Fruit fly (Drosophila melanogaster) whole organism, embryonic: Measurements from ENCODE around the gene wcy.

Experiments
- Aef1 ChIP-seq: fragments of 200-800 bp; sonication (Bioruptor generic); IDR thresholded peaks from 3 replicates; pipeline ENCODE4 v1.3.6; 2022; ENCODE audit warnings: missing biosample characterization, missing genetic modification characterization
- Atf-2 ChIP-seq: fragments of 200-800 bp; sonication (Bioruptor generic); optimal IDR thresholded peaks from 2 replicates; lab custom pipeline; 2016; ENCODE audit warnings: missing biosample characterization, missing genetic modification characterization
- BEAF-32 ChIP-seq: fragments of 200-800 bp; sonication (Bioruptor generic); optimal IDR thresholded peaks from 3 replicates; lab custom pipeline; 2017; ENCODE audit warnings: missing biosample characterization, missing genetic modification characterization, mild to moderate bottlenecking, moderate library complexity, missing genetic modification reagents
- CG10462 ChIP-seq: fragments of 200-800 bp; sonication (Bioruptor generic); optimal IDR thresholded peaks from 2 replicates; lab custom pipeline; 2016; ENCODE audit warnings: missing biosample characterization, missing genetic modification characterization
- CG10543 ChIP-seq: fragments of 200-800 bp; sonication (Bioruptor generic); optimal IDR thresholded peaks from 3 replicates; lab custom pipeline; 2017; ENCODE audit warnings: missing biosample characterization, mild to moderate bottlenecking, missing genetic modification characterization, moderate library complexity
- CG11456 ChIP-seq: fragments of 200-800 bp; sonication (Bioruptor generic); IDR thresholded peaks from 3 replicates; pipeline ENCODE4 v1.3.6; 2022; ENCODE audit warnings: missing biosample characterization, missing genetic modification characterization
- CG12155 ChIP-seq: fragments of 200-800 bp; sonication (Bioruptor generic); optimal IDR thresholded peaks from 3 replicates; lab custom pipeline; 2016; ENCODE audit warnings: missing biosample characterization, missing genetic modification characterization
- CG13123 ChIP-seq: fragments of 200-800 bp; sonication (Bioruptor generic); optimal IDR thresholded peaks from 2 replicates; lab custom pipeline; 2016; ENCODE audit warnings: missing biosample characterization, missing genetic modification characterization
- CG1529 ChIP-seq: fragments of 200-800 bp; sonication (Bioruptor generic); optimal IDR thresholded peaks from 3 replicates; lab custom pipeline; 2018; ENCODE audit warnings: missing biosample characterization, missing genetic modification characterization
- CG1647 ChIP-seq: fragments of 200-800 bp; sonication (Bioruptor generic); optimal IDR thresholded peaks from 3 replicates; lab custom pipeline; 2016; ENCODE audit warnings: missing biosample characterization, missing genetic modification characterization
- CG17359 ChIP-seq: fragments of 200-800 bp; sonication (Bioruptor generic); optimal IDR thresholded peaks from 3 replicates; lab custom pipeline; 2018; ENCODE audit warnings: missing biosample characterization, mild to moderate bottlenecking, missing genetic modification characterization, moderate library complexity
- CG17361 ChIP-seq: fragments of 200-800 bp; sonication (Bioruptor generic); IDR thresholded peaks from 3 replicates; pipeline ENCODE4 v1.3.6; 2022; ENCODE audit warnings: missing biosample characterization, missing genetic modification characterization
- CG17568 ChIP-seq: fragments of 200-800 bp; sonication (Bioruptor generic); optimal IDR thresholded peaks from 2 replicates; lab custom pipeline; 2018; ENCODE audit warnings: missing biosample characterization, mild to moderate bottlenecking, missing genetic modification characterization, moderate library complexity
- CG30020 ChIP-seq: fragments of 200-800 bp; optimal IDR thresholded peaks from 2 replicates; lab custom pipeline; 2019; ENCODE audit warnings: missing biosample characterization, mild to moderate bottlenecking, missing genetic modification characterization, moderate library complexity
- CG3163 ChIP-seq: fragments of 200-800 bp; sonication (Bioruptor generic); optimal IDR thresholded peaks from 3 replicates; lab custom pipeline; 2016; ENCODE audit warnings: missing biosample characterization, missing genetic modification characterization
- CG32532 ChIP-seq: fragments of 200-800 bp; sonication (Bioruptor generic); IDR thresholded peaks from 2 replicates; pipeline ENCODE4 v1.3.6; 2022; ENCODE audit warnings: missing biosample characterization, missing genetic modification characterization
- CG4404 ChIP-seq: fragments of 200-800 bp; sonication (Bioruptor generic); IDR thresholded peaks from 2 replicates; pipeline ENCODE4 v1.3.6; 2022; ENCODE audit warnings: missing biosample characterization, missing genetic modification characterization
- CG6175 ChIP-seq: fragments of 200-800 bp; sonication (Bioruptor generic); IDR thresholded peaks from 3 replicates; pipeline ENCODE4 v1.3.6; 2022; ENCODE audit warnings: missing biosample characterization, missing genetic modification characterization
- CG6689 ChIP-seq: fragments of 200-800 bp; sonication (Bioruptor generic); IDR thresholded peaks from 2 replicates; pipeline ENCODE4 v1.3.6; 2022; ENCODE audit warnings: missing biosample characterization, missing genetic modification characterization
- CG7839 ChIP-seq: fragments of 200-800 bp; sonication (Bioruptor generic); optimal IDR thresholded peaks from 3 replicates; lab custom pipeline; 2018; ENCODE audit warnings: missing biosample characterization, mild to moderate bottlenecking, missing genetic modification characterization, moderate library complexity
- CG8388 ChIP-seq: fragments of 200-800 bp; sonication (Bioruptor generic); optimal IDR thresholded peaks from 2 replicates; lab custom pipeline; 2019; ENCODE audit warnings: missing biosample characterization, mild to moderate bottlenecking, missing genetic modification characterization, moderate library complexity
- CG8765 ChIP-seq: fragments of 200-800 bp; sonication (Bioruptor generic); IDR thresholded peaks from 2 replicates; pipeline ENCODE4 v1.3.6; 2022; ENCODE audit warnings: missing biosample characterization, missing genetic modification characterization
- CG9797 ChIP-seq: fragments of 200-800 bp; sonication (Bioruptor generic); optimal IDR thresholded peaks from 3 replicates; lab custom pipeline; 2018; ENCODE audit warnings: missing biosample characterization, mild to moderate bottlenecking, missing genetic modification characterization
- CHES-1-like ChIP-seq: fragments of 200-800 bp; sonication (Bioruptor generic); optimal IDR thresholded peaks from 2 replicates; lab custom pipeline; 2016; ENCODE audit warnings: missing biosample characterization, missing genetic modification characterization
- Dad ChIP-seq: fragments of 200-800 bp; sonication (Bioruptor generic); optimal IDR thresholded peaks from 3 replicates; lab custom pipeline; 2016; ENCODE audit warnings: missing biosample characterization, missing genetic modification characterization
- E2f1 ChIP-seq: fragments of 200-800 bp; sonication (Bioruptor generic); IDR thresholded peaks from 2 replicates; pipeline ENCODE4 v1.3.6; 2022; ENCODE audit warnings: missing biosample characterization, missing genetic modification characterization
- Ets97D ChIP-seq: fragments of 200-800 bp; sonication (Bioruptor generic); optimal IDR thresholded peaks from 3 replicates; lab custom pipeline; 2016; ENCODE audit warnings: missing biosample characterization, missing genetic modification characterization
- HLHmδ ChIP-seq: fragments of 200-800 bp; sonication (Bioruptor generic); optimal IDR thresholded peaks from 2 replicates; lab custom pipeline; 2018; ENCODE audit warnings: missing biosample characterization, mild to moderate bottlenecking, missing genetic modification characterization, moderate library complexity
- Mad ChIP-seq: fragments of 200-800 bp; sonication (Bioruptor generic); optimal IDR thresholded peaks from 2 replicates; lab custom pipeline; 2016; ENCODE audit warnings: missing biosample characterization, missing genetic modification characterization
- Meics ChIP-seq: fragments of 200-800 bp; sonication (Bioruptor generic); optimal IDR thresholded peaks from 2 replicates; lab custom pipeline; 2017; ENCODE audit warnings: missing biosample characterization, mild to moderate bottlenecking, missing genetic modification characterization
- Nf-YC ChIP-seq: fragments of 200-800 bp; optimal IDR thresholded peaks from 3 replicates; lab custom pipeline; 2019; ENCODE audit warnings: missing biosample characterization, mild to moderate bottlenecking, missing genetic modification characterization, moderate library complexity
- PHDP ChIP-seq: fragments of 200-800 bp; sonication (Bioruptor generic); optimal IDR thresholded peaks from 3 replicates; lab custom pipeline; 2018; ENCODE audit warnings: missing biosample characterization, mild to moderate bottlenecking, missing genetic modification characterization, moderate library complexity
- Sin3A ChIP-seq: fragments of >200 bp; optimal IDR thresholded peaks from 2 replicates; lab custom pipeline; 2018
- TFAM ChIP-seq: fragments of 200-800 bp; sonication (Bioruptor generic); optimal IDR thresholded peaks from 2 replicates; lab custom pipeline; 2017; ENCODE audit warnings: missing biosample characterization, missing genetic modification characterization, inconsistent platforms
- Usf ChIP-seq: fragments of 200-800 bp; sonication (Bioruptor generic); optimal IDR thresholded peaks from 2 replicates; lab custom pipeline; 2017; ENCODE audit warnings: missing genotype, missing biosample characterization, missing genetic modification characterization
- bigmax ChIP-seq: fragments of 200-800 bp; sonication (Bioruptor generic); optimal IDR thresholded peaks from 2 replicates; lab custom pipeline; 2018; ENCODE audit warnings: missing biosample characterization, mild to moderate bottlenecking, missing genetic modification characterization
- caup ChIP-seq: fragments of 200-800 bp; sonication (Bioruptor generic); optimal IDR thresholded peaks from 3 replicates; lab custom pipeline; 2017; ENCODE audit warnings: missing biosample characterization, mild to moderate bottlenecking, missing genetic modification characterization, moderate library complexity; ENCODE audit not compliant: severe bottlenecking
- dpn ChIP-seq, 2 experiments: fragments of 200-800 bp; sonication (Bioruptor generic); optimal IDR thresholded peaks; 3 replicates each; lab custom pipeline; 2016; ENCODE audit warnings: missing biosample characterization in 2 of 2, missing genetic modification characterization in 2 of 2
- gce ChIP-seq: fragments of 200-800 bp; sonication (Bioruptor generic); IDR thresholded peaks from 3 replicates; pipeline ENCODE4 v1.3.6; 2022; ENCODE audit warnings: missing biosample characterization, missing genetic modification characterization
- gcm2 ChIP-seq: fragments of 200-800 bp; sonication (Bioruptor generic); optimal IDR thresholded peaks from 2 replicates; lab custom pipeline; 2016; ENCODE audit warnings: missing biosample characterization, missing genetic modification characterization
- hth ChIP-seq: fragments of >200 bp; optimal IDR thresholded peaks from 2 replicates; lab custom pipeline; 2017; ENCODE audit warnings: inconsistent platforms
- luna ChIP-seq: fragments of 200-800 bp; sonication (Bioruptor generic); optimal IDR thresholded peaks from 2 replicates; lab custom pipeline; 2016; ENCODE audit warnings: missing biosample characterization, missing genetic modification characterization
- pita ChIP-seq: fragments of 200-800 bp; sonication (Bioruptor generic); optimal IDR thresholded peaks from 2 replicates; lab custom pipeline; 2017; ENCODE audit warnings: missing biosample characterization, mild to moderate bottlenecking, missing genetic modification characterization
- psq ChIP-seq: fragments of 200-800 bp; sonication (Bioruptor generic); optimal IDR thresholded peaks from 2 replicates; lab custom pipeline; 2017; ENCODE audit warnings: missing biosample characterization, missing genetic modification characterization
- sim ChIP-seq: fragments of 200-800 bp; sonication (Bioruptor generic); IDR thresholded peaks from 2 replicates; pipeline ENCODE4 v1.3.6; 2022; ENCODE audit warnings: missing biosample characterization, missing genetic modification characterization
- slbo ChIP-seq: fragments of 200-800 bp; sonication (Bioruptor generic); IDR thresholded peaks from 2 replicates; pipeline ENCODE4 v1.3.6; 2022; ENCODE audit warnings: missing biosample characterization, missing genetic modification characterization
- trem ChIP-seq: fragments of 200-800 bp; optimal IDR thresholded peaks from 3 replicates; lab custom pipeline; 2019; ENCODE audit warnings: missing biosample characterization, mild to moderate bottlenecking, missing genetic modification characterization, moderate library complexity
- trh ChIP-seq: fragments of 200-800 bp; sonication (Bioruptor generic); optimal IDR thresholded peaks from 2 replicates; lab custom pipeline; 2016; ENCODE audit warnings: missing biosample characterization, missing genetic modification characterization
- unc-4 ChIP-seq: fragments of 200-800 bp; sonication (Bioruptor generic); IDR thresholded peaks from 2 replicates; pipeline ENCODE4 v1.3.6; 2022; ENCODE audit warnings: missing biosample characterization, missing genetic modification characterization; ENCODE audit not compliant: partially characterized antibody
- usp ChIP-seq: fragments of >200 bp; optimal IDR thresholded peaks from 2 replicates; lab custom pipeline; 2017; ENCODE audit warnings: missing biosample characterization, missing genetic modification characterization
- zfh2 ChIP-seq: fragments of 200-800 bp; sonication (Bioruptor generic); optimal IDR thresholded peaks from 2 replicates; lab custom pipeline; 2016; ENCODE audit warnings: missing biosample characterization, missing genetic modification characterization

wcy gene

DNA sequence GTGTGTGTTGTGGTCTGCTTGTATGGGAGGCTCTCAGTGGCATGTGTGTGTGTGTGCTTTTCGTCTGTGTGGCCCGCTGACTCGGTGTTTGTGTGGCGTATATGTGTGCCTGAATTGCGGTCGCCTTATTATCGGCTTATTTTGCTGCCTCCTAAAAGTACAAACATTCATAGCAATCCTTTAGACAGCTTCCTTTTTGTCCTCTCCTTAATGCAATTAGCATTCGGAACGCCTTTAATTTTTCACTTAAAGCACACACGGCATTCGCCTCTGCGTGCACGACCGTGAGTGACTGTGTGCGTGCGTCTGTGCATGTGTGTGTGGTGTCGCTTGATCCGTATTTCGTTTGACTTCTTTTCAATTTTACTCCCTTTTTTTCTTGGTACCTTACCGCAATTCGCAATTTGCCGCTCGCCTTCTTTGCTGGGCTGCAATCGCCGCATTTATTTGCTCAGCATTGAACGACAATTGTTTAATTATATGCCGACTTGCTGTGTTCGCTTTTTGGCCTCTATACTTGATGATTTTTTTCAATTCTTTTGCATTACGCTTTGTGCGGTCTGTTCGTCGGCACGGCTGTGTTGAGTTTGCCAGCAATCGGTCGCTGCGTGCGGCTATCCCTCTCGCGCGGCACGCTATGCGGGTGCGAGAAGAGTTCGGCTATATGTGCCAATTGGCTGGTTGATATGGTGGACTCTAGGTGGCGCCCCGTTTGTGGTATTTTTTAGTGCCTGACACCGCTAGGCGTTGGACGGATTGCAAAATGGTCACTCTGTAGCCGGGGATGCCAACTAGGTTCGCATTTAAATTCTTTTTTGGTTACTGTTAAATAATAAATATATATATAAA lies at the start of gene wcy (continued):
- TF ChIP-seq HLHmδ (GFP tag; lab: Kevin White, UChicago) = peak; percentile 3
- TF ChIP-seq gcm2 = no peak
- no peak for TF ChIP-seq CG11456 (GFP tag; lab: Robert Waterston, UW)
- TF ChIP-seq CG12155 (GFP tag; lab: Kevin White, UChicago) = no peak
- TF ChIP-seq pita (GFP tag; lab: Kevin White, UChicago) = no peak
- TF ChIP-seq CG6175 (GFP tag; lab: Robert Waterston, UW) = no peak
- no peak for TF ChIP-seq CG8388 (GFP tag; lab: Kevin White, UChicago)
- TF ChIP-seq CG13123 (GFP tag; lab: Kevin White, UChicago) = no peak
- no peak for TF ChIP-seq CG10462 (GFP tag; lab: Kevin White, UChicago)
- peak; percentile 76 for TF ChIP-seq Ets97D (GFP tag; lab: Kevin White, UChicago)
- TF ChIP-seq CG6689 (GFP tag; lab: Robert Waterston, UW) = no peak
- peak; percentile 27 to 28 for TF ChIP-seq dpn (GFP tag; optimal IDR thresholded peaks at IDR 0.05; lab: Kevin White, UChicago)
- no peak for TF ChIP-seq CG1529
- TF ChIP-seq CG9797 (GFP tag; lab: Kevin White, UChicago) = peak; percentile 79
- peak; percentile 98 for TF ChIP-seq trem
- TF ChIP-seq unc-4 = peak; percentile 42; the same call in 1 of the 2 replicates
- no peak for TF ChIP-seq luna
- TF ChIP-seq CG17568 (GFP tag; lab: Kevin White, UChicago) = no peak
- TF ChIP-seq zfh2 = no peak
- peak; percentile 1 for TF ChIP-seq CHES-1-like
- TF ChIP-seq Mad = peak; percentile 6
- no peak for TF ChIP-seq Dad (GFP tag; lab: Kevin White, UChicago)
- no peak for TF ChIP-seq Aef1 (GFP tag; lab: Robert Waterston, UW)
- no peak for TF ChIP-seq trh (GFP tag; lab: Kevin White, UChicago)
- TF ChIP-seq gce = no peak
- TF ChIP-seq CG30020 (tag; lab: Kevin White, UChicago) = no peak
- no peak for TF ChIP-seq Atf-2
- peak; percentile 36 for TF ChIP-seq bigmax (GFP tag; lab: Kevin White, UChicago)
- no peak for TF ChIP-seq sim (GFP tag; lab: Robert Waterston, UW)
- no peak for TF ChIP-seq CG8765
- peak; percentile 98 for TF ChIP-seq psq (GFP tag; lab: Kevin White, UChicago)
- peak; percentile 34; the same call in 1 of the 2 replicates for TF ChIP-seq CG32532
- no peak for TF ChIP-seq Usf
- TF ChIP-seq Meics (GFP tag; lab: Kevin White, UChicago) = no peak
- peak; percentile 53 for TF ChIP-seq caup (GFP tag; lab: Kevin White, UChicago)
- TF ChIP-seq hth (lab: Kevin White, UChicago) = no peak
- no peak for TF ChIP-seq CG7839 (tag; lab: Kevin White, UChicago)
- peak; percentile 68 for TF ChIP-seq BEAF-32 (GFP tag; lab: Kevin White, UChicago)
- TF ChIP-seq usp (GFP tag; lab: Kevin White, UChicago) = no peak
- TF ChIP-seq slbo (GFP tag; lab: Robert Waterston, UW) = peak; percentile 35
- TF ChIP-seq TFAM = no peak
- no peak for TF ChIP-seq Sin3A (lab: Kevin White, UChicago)
- TF ChIP-seq CG3163 (GFP tag; lab: Kevin White, UChicago) = no peak
- no peak for TF ChIP-seq CG17359 (tag; lab: Kevin White, UChicago)
- TF ChIP-seq CG17361 (GFP tag; lab: Robert Waterston, UW) = no peak
- peak; percentile 0 for TF ChIP-seq Nf-YC
- no peak for TF ChIP-seq PHDP (tag; lab: Kevin White, UChicago)
- no peak for TF ChIP-seq E2f1 (GFP tag; lab: Robert Waterston, UW)
- TF ChIP-seq CG10543 = peak; percentile 35
- TF ChIP-seq CG1647 (GFP tag; lab: Kevin White, UChicago) = no peak
- TF ChIP-seq CG4404 (GFP tag; lab: Robert Waterston, UW) = no peak
